Fruit fly (Drosophila melanogaster): ENCODE data around the gene CG43074.
A peak's percentile ranks its signal among the peaks of the same experiment; 100 is the strongest.

CG43074 gene

dm6 chr3L:3485088-3485710 lies 746 bp upstream of the CG43074 start (continued):
- no peak for TF ChIP-seq wek (GFP tag; optimal IDR thresholded peaks at IDR 0.05)
- no peak for TF ChIP-seq ERR (GFP tag; optimal IDR thresholded peaks at IDR 0.05)
- TF ChIP-seq vnd (GFP tag; IDR thresholded peaks at IDR 0.05; ENCODE audit: partially characterized antibody), result no peak
- TF ChIP-seq grn (GFP tag; optimal IDR thresholded peaks at IDR 0.05), result no peak
- no peak for TF ChIP-seq CG17802 (tag; optimal IDR thresholded peaks at IDR 0.05)
- no peak for TF ChIP-seq CG6654 (GFP tag; optimal IDR thresholded peaks at IDR 0.05)
- TF ChIP-seq CG12391 (tag; optimal IDR thresholded peaks at IDR 0.05), result peak; percentile 50
- peak; percentile 51; the same call in 1 of the 2 replicates for TF ChIP-seq CG32767 (GFP tag; IDR thresholded peaks at IDR 0.05)
- TF ChIP-seq CG3065 (GFP tag; optimal IDR thresholded peaks at IDR 0.05), result no peak
- TF ChIP-seq CG5180 (GFP tag; optimal IDR thresholded peaks at IDR 0.05), result no peak
- no peak for TF ChIP-seq CG7963 (GFP tag; IDR thresholded peaks at IDR 0.05; ENCODE audit: partially characterized antibody)
- no peak for TF ChIP-seq CG7745 (tag; optimal IDR thresholded peaks at IDR 0.05)
- TF ChIP-seq ranshi (GFP tag; IDR thresholded peaks at IDR 0.05), result no peak; the same call in 1 of the 2 replicates
- TF ChIP-seq phol (tag; optimal IDR thresholded peaks at IDR 0.05), result peak; percentile 50
- TF ChIP-seq ftz-f1 (GFP tag; optimal IDR thresholded peaks at IDR 0.05), result no peak
- TF ChIP-seq CG14050 (GFP tag; IDR thresholded peaks at IDR 0.05), result no peak
- TF ChIP-seq CG9727 (GFP tag; optimal IDR thresholded peaks at IDR 0.05), result peak; percentile 26
- no peak for TF ChIP-seq Opbp (GFP tag; IDR thresholded peaks at IDR 0.05; ENCODE audit: partially characterized antibody)
- no peak for TF ChIP-seq CG4282 (GFP tag; optimal IDR thresholded peaks at IDR 0.05)
- no peak for TF ChIP-seq hth (optimal IDR thresholded peaks at IDR 0.05)
- no peak for TF ChIP-seq CG14014 (GFP tag; IDR thresholded peaks at IDR 0.05)
- TF ChIP-seq emc (GFP tag; optimal IDR thresholded peaks at IDR 0.05), result no peak
- TF ChIP-seq CG30431 (GFP tag; optimal IDR thresholded peaks at IDR 0.05), result no peak
- 0 out of 2 replicates have a peak, but pooled peaks have one; percentile 28 for TF ChIP-seq ttk (GFP tag; IDR thresholded peaks at IDR 0.05)
- TF ChIP-seq Max (GFP tag; optimal IDR thresholded peaks at IDR 0.05), result no peak
- peak; percentile 32 for TF ChIP-seq CG17359 (tag; optimal IDR thresholded peaks at IDR 0.05)
- TF ChIP-seq CG8478 (optimal IDR thresholded peaks at IDR 0.05), result no peak
- TF ChIP-seq Ada2b (GFP tag; IDR thresholded peaks at IDR 0.05), result no peak
- peak; percentile 30 for TF ChIP-seq fd96Cb (tag; optimal IDR thresholded peaks at IDR 0.05)
- TF ChIP-seq CG11723 (GFP tag; optimal IDR thresholded peaks at IDR 0.05), result no peak
- no peak for TF ChIP-seq Xrp1 (GFP tag; IDR thresholded peaks at IDR 0.05)
- 0 out of 2 replicates have a peak, but pooled peaks have one; percentile 9 for TF ChIP-seq ssp (GFP tag; IDR thresholded peaks at IDR 0.05)
- no peak for TF ChIP-seq CG9215 (GFP tag; IDR thresholded peaks at IDR 0.05)
- no peak for TF ChIP-seq Nf-YA (GFP tag; IDR thresholded peaks at IDR 0.05)
- TF ChIP-seq Rfx (GFP tag; IDR thresholded peaks at IDR 0.05), result no peak
- no peak for TF ChIP-seq CG17568 (GFP tag; optimal IDR thresholded peaks at IDR 0.05)
- TF ChIP-seq run (tag; optimal IDR thresholded peaks at IDR 0.05), result no peak
- TF ChIP-seq CG12071 (GFP tag; optimal IDR thresholded peaks at IDR 0.05), result no peak
- no peak for TF ChIP-seq CG6854 (GFP tag; optimal IDR thresholded peaks at IDR 0.05)
- TF ChIP-seq Hmr (GFP tag; optimal IDR thresholded peaks at IDR 0.05), result peak; percentile 21
- TF ChIP-seq slou (GFP tag; optimal IDR thresholded peaks at IDR 0.05), result no peak
- TF ChIP-seq Spps (tag; optimal IDR thresholded peaks at IDR 0.05), result no peak
- peak; percentile 24 for TF ChIP-seq CG10267 (tag; optimal IDR thresholded peaks at IDR 0.05)
- no peak for TF ChIP-seq Lhr (GFP tag; optimal IDR thresholded peaks at IDR 0.05)
- TF ChIP-seq Drgx (GFP tag; IDR thresholded peaks at IDR 0.05), result no peak
- TF ChIP-seq Sox100B (GFP tag; optimal IDR thresholded peaks at IDR 0.05), result peak; percentile 48
- no peak for TF ChIP-seq CG13296 (GFP tag; optimal IDR thresholded peaks at IDR 0.05)
